In the genomic region with DNA sequence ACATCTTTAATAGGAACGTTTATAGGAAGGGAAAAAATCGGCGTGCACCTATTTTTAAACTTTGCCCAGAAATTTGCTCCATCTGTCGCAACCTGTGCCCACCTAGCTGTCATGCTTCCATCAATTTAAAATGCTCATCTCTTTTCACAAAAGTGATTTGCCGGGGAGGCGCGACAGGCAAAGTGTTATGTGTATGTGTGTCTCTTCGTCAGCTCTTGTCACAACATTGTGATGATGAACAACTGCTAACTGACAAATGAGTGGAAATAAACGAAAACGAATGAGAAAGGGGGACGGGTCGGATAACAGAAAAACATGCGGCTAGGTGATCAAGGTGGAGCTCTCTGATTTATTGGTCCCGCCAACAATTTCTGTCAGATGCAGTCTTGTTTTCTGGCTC, we compare ENCODE assay signal across 7 worm cellular contexts.
TF ChIP-seq lines count a peak whose summit lies in the region.

No protein-coding gene starts in this region.

TF ChIP-seq in whole organism, L1 larva, 84 proteins besides CTCF, POLR2A, EP300 and RAD21:
- TF ChIP-seq nhr-71 (tag; optimal IDR thresholded peaks at IDR 0.05; lab: Kevin White, UChicago) (peak; percentile 66), F16B12.6 (tag; optimal IDR thresholded peaks at IDR 0.05; lab: Kevin White, UChicago) (no peak), C04F5.9 (tag; optimal IDR thresholded peaks at IDR 0.05; lab: Kevin White, UChicago) (no peak), zag-1 (tag; optimal IDR thresholded peaks at IDR 0.05; lab: Kevin White, UChicago) (no peak), lin-14 (GFP tag; optimal IDR thresholded peaks at IDR 0.05; lab: Kevin White, UChicago) (peak; percentile 75), mdl-1 (tag; optimal IDR thresholded peaks at IDR 0.05; lab: Kevin White, UChicago) (no peak), rnt-1 (tag; optimal IDR thresholded peaks at IDR 0.05; lab: Kevin White, UChicago) (peak; percentile 79), lsy-2 (tag; optimal IDR thresholded peaks at IDR 0.05; lab: Kevin White, UChicago) (peak in 1 of 2 experiments; percentile 6), snu-23 (GFP tag; optimal IDR thresholded peaks at IDR 0.05; lab: Kevin White, UChicago) (peak; percentile 12)
TF ChIP-seq in whole organism, L1 larva: peak in this region for 5.

TF ChIP-seq in whole organism, L2 larva, 48 proteins besides CTCF, POLR2A, EP300 and RAD21 (continues in another document):
- TF ChIP-seq nhr-12 (tag; optimal IDR thresholded peaks at IDR 0.05; lab: Kevin White, UChicago) (no peak), F13H6.1 (tag; optimal IDR thresholded peaks at IDR 0.05; lab: Kevin White, UChicago) (peak; percentile 28), aly-2 (tag; optimal IDR thresholded peaks at IDR 0.05; lab: Kevin White, UChicago) (no peak), mab-5 (tag; optimal IDR thresholded peaks at IDR 0.05; lab: Kevin White, UChicago) (no peak), peb-1 (tag; optimal IDR thresholded peaks at IDR 0.05; lab: Kevin White, UChicago) (no peak), ceh-16 (tag; optimal IDR thresholded peaks at IDR 0.05; lab: Kevin White, UChicago) (no peak), fos-1 (tag; optimal IDR thresholded peaks at IDR 0.05; lab: Kevin White, UChicago) (no peak), mbf-1 (tag; optimal IDR thresholded peaks at IDR 0.05; lab: Kevin White, UChicago) (no peak), R02D3.7 (tag; optimal IDR thresholded peaks at IDR 0.05; lab: Kevin White, UChicago) (no peak), lsy-2 (tag; optimal IDR thresholded peaks at IDR 0.05; lab: Kevin White, UChicago) (peak in 1 of 2 experiments; percentile 19), gmeb-1 (tag; optimal IDR thresholded peaks at IDR 0.05; lab: Kevin White, UChicago) (no peak), nhr-21 (tag; optimal IDR thresholded peaks at IDR 0.05; lab: Kevin White, UChicago) (no peak), nhr-11 (tag; optimal IDR thresholded peaks at IDR 0.05; lab: Kevin White, UChicago) (no peak), zag-1 (tag; optimal IDR thresholded peaks at IDR 0.05; lab: Kevin White, UChicago) (no peak)

TF ChIP-seq in whole organism, L3 larva, 47 proteins besides CTCF, POLR2A, EP300 and RAD21:
- TF ChIP-seq unc-62 (GFP tag; optimal IDR thresholded peaks at IDR 0.05; lab: Kevin White, UChicago) (peak; percentile 47), lin-39 (tag; optimal IDR thresholded peaks at IDR 0.05; lab: Kevin White, UChicago) (peak; percentile 44), nhr-237 (tag; optimal IDR thresholded peaks at IDR 0.05; lab: Kevin White, UChicago) (no peak), egl-5 (tag; optimal IDR thresholded peaks at IDR 0.05; lab: Kevin White, UChicago) (peak; percentile 69), hmg-11 (tag; optimal IDR thresholded peaks at IDR 0.05; lab: Kevin White, UChicago) (no peak), elt-1 (tag; optimal IDR thresholded peaks at IDR 0.05; lab: Kevin White, UChicago) (no peak), fkh-10 (GFP tag; optimal IDR thresholded peaks at IDR 0.05; lab: Kevin White, UChicago) (no peak), zag-1 (tag; optimal IDR thresholded peaks at IDR 0.05; lab: Kevin White, UChicago) (no peak), fkh-2 (tag; optimal IDR thresholded peaks at IDR 0.05; lab: Kevin White, UChicago) (peak; percentile 87)

TF ChIP-seq in whole organism, L4 larva, 104 proteins besides CTCF, POLR2A, EP300 and RAD21 (continues in another document):
- TF ChIP-seq madf-9 (GFP tag; conservative IDR thresholded peaks at IDR 0.05; lab: Robert Waterston, UW) (no peak), daf-8 (GFP tag; IDR thresholded peaks at IDR 0.05; lab: Robert Waterston, UW) (no peak), nhr-41 (GFP tag; IDR thresholded peaks at IDR 0.05; lab: Robert Waterston, UW) (no peak), ceh-20 (GFP tag; IDR thresholded peaks at IDR 0.05; lab: Robert Waterston, UW) (peak; percentile 67; the same call in 1 of the 2 replicates), snpc-4 (tag; optimal IDR thresholded peaks at IDR 0.05; lab: Kevin White, UChicago) (no peak), Y5F2A.4 (GFP tag; optimal IDR thresholded peaks at IDR 0.05; lab: Kevin White, UChicago) (no peak), unc-130 (GFP tag; optimal IDR thresholded peaks at IDR 0.05; lab: Kevin White, UChicago) (no peak), mes-2 (tag; optimal IDR thresholded peaks at IDR 0.05; lab: Kevin White, UChicago; ENCODE audit: poor library complexity, severe bottlenecking) (no peak), nhr-6 (tag; optimal IDR thresholded peaks at IDR 0.05; lab: Kevin White, UChicago) (no peak), F10B5.3 (tag; optimal IDR thresholded peaks at IDR 0.05; lab: Kevin White, UChicago) (no peak), duxl-1 (tag; optimal IDR thresholded peaks at IDR 0.05; lab: Kevin White, UChicago; ENCODE audit: poor library complexity) (no peak), nhr-28 (tag; optimal IDR thresholded peaks at IDR 0.05; lab: Kevin White, UChicago) (no peak), php-3 (GFP tag; IDR thresholded peaks at IDR 0.05; lab: Robert Waterston, UW) (no peak), nhr-76 (tag; optimal IDR thresholded peaks at IDR 0.05; lab: Kevin White, UChicago) (no peak)

TF ChIP-seq in whole organism, late embryonic, 69 proteins besides CTCF, POLR2A, EP300 and RAD21:
- TF ChIP-seq ceh-18 (tag; optimal IDR thresholded peaks at IDR 0.05; lab: Kevin White, UChicago) (peak; percentile 66), rnt-1 (tag; optimal IDR thresholded peaks at IDR 0.05; lab: Kevin White, UChicago) (peak; percentile 28), hlh-13 (GFP tag; optimal IDR thresholded peaks at IDR 0.05; lab: Kevin White, UChicago) (no peak), unc-55 (GFP tag; optimal IDR thresholded peaks at IDR 0.05; lab: Kevin White, UChicago) (peak; percentile 96)

TF ChIP-seq in whole organism, mixed stage, embryonic, 35 proteins besides CTCF, POLR2A, EP300 and RAD21:
- TF ChIP-seq ztf-11 (tag; optimal IDR thresholded peaks at IDR 0.05; lab: Kevin White, UChicago) (no peak), unc-39 (tag; optimal IDR thresholded peaks at IDR 0.05; lab: Kevin White, UChicago) (no peak), nhr-28 (tag; optimal IDR thresholded peaks at IDR 0.05; lab: Kevin White, UChicago) (no peak), ceh-43 (GFP tag; optimal IDR thresholded peaks at IDR 0.05; lab: Kevin White, UChicago) (no peak), sem-2 (GFP tag; optimal IDR thresholded peaks at IDR 0.05; lab: Kevin White, UChicago) (no peak), nhr-76 (tag; optimal IDR thresholded peaks at IDR 0.05; lab: Kevin White, UChicago) (no peak), bed-3 (GFP tag; optimal IDR thresholded peaks at IDR 0.05; lab: Kevin White, UChicago) (no peak), unc-62 (GFP tag; optimal IDR thresholded peaks at IDR 0.05; lab: Kevin White, UChicago) (peak; percentile 98), hlh-1 (tag; optimal IDR thresholded peaks at IDR 0.05; lab: Kevin White, UChicago) (peak; percentile 91), cnd-1 (tag; optimal IDR thresholded peaks at IDR 0.05; lab: Kevin White, UChicago) (no peak)

TF ChIP-seq in whole organism, young adult, 124 proteins besides CTCF, POLR2A, EP300 and RAD21:
- TF ChIP-seq F23B12.7 (tag; optimal IDR thresholded peaks at IDR 0.05; lab: Kevin White, UChicago; ENCODE audit: insufficient read depth) (no peak), Y56A3A.18 (GFP tag; IDR thresholded peaks at IDR 0.05; lab: Robert Waterston, UW) (no peak), let-607 (tag; optimal IDR thresholded peaks at IDR 0.05; lab: Kevin White, UChicago) (peak; percentile 14 to 77), mcd-1 (GFP tag; IDR thresholded peaks at IDR 0.05; lab: Robert Waterston, UW) (no peak), egl-44 (GFP tag; IDR thresholded peaks at IDR 0.05; lab: Robert Waterston, UW) (0 out of 2 replicates have a peak, but pooled peaks have one; percentile 10), ceh-91 (GFP tag; IDR thresholded peaks at IDR 0.05; lab: Robert Waterston, UW) (no peak), K12H6.12 (tag; optimal IDR thresholded peaks at IDR 0.05; lab: Kevin White, UChicago) (no peak), unc-62 (GFP tag; optimal IDR thresholded peaks at IDR 0.05; lab: Kevin White, UChicago) (peak; percentile 45), nhr-80 (tag; optimal IDR thresholded peaks at IDR 0.05; lab: Kevin White, UChicago) (peak; percentile 61), mxl-1 (tag; optimal IDR thresholded peaks at IDR 0.05; lab: Kevin White, UChicago) (no peak)
